Worm (Caenorhabditis elegans) whole organism, L3 larva: Measurements from ENCODE around the gene cest-5.1.
"Not testable (repeated sequence)": the region's sequence is repeated elsewhere in the genome, so short reads cannot be mapped to it uniquely, and the experiment has no call there.

ENCODE experiments used
- R02D3.7 ChIP-seq: fragments of 150-350 bp; optimal IDR thresholded peaks from 2 replicates; lab custom pipeline; 2014; ENCODE audit warnings: missing biosample characterization, missing genetic modification characterization
- aly-2 ChIP-seq: fragments of 150-350 bp; optimal IDR thresholded peaks from 2 replicates; lab custom pipeline; 2014; ENCODE audit warnings: missing biosample characterization, missing genetic modification characterization
- ceh-28 ChIP-seq: fragments of 150-350 bp; optimal IDR thresholded peaks from 2 replicates; lab custom pipeline; 2014; ENCODE audit warnings: missing biosample characterization, missing genetic modification reagents, missing genetic modification characterization
- ceh-9 ChIP-seq: sonication (generic microtip); optimal IDR thresholded peaks from 2 replicates; lab custom pipeline; 2018; ENCODE audit warnings: missing biosample characterization, missing genetic modification characterization
- daf-12 ChIP-seq: fragments of 150-350 bp; optimal IDR thresholded peaks from 2 replicates; lab custom pipeline; 2014; ENCODE audit warnings: missing biosample characterization, missing genetic modification reagents, missing genetic modification characterization
- egl-27 ChIP-seq: sonication (generic microtip); optimal IDR thresholded peaks from 4 replicates; lab custom pipeline; 2017; ENCODE audit warnings: missing biosample characterization, missing genetic modification reagents, missing genetic modification characterization
- elt-2 ChIP-seq: sonication (generic microtip); optimal IDR thresholded peaks from 2 replicates; lab custom pipeline; 2016; ENCODE audit warnings: missing genetic modification reagents, mild to moderate bottlenecking, missing genetic modification characterization, missing compliant biosample characterization
- elt-3 ChIP-seq, 3 experiments: fragments of 150-350 bp in 1 of 3; sonication (generic microtip) in 2 of 3; optimal IDR thresholded peaks; 2 replicates in 2 of 3; 4 replicates in 1 of 3; lab custom pipeline; 2014 to 2017; ENCODE audit warnings: missing biosample characterization in 3 of 3, missing genetic modification characterization in 3 of 3
- eor-1 ChIP-seq, 2 experiments: fragments of 150-350 bp; optimal IDR thresholded peaks; 2 replicates each; lab custom pipeline; 2014 to 2018; ENCODE audit warnings: missing biosample characterization in 2 of 2, missing genetic modification characterization in 2 of 2
- fkh-10 ChIP-seq: sonication (generic microtip); optimal IDR thresholded peaks from 2 replicates; lab custom pipeline; 2017; ENCODE audit warnings: missing biosample characterization, missing genetic modification reagents, missing genetic modification characterization
- fos-1 ChIP-seq: fragments of 150-350 bp; optimal IDR thresholded peaks from 2 replicates; lab custom pipeline; 2014; ENCODE audit warnings: missing biosample characterization, missing genetic modification characterization
- hmg-11 ChIP-seq: sonication (generic microtip); optimal IDR thresholded peaks from 2 replicates; lab custom pipeline; 2016; ENCODE audit warnings: missing genetic modification characterization, missing compliant biosample characterization
- jun-1 ChIP-seq: fragments of 150-350 bp; optimal IDR thresholded peaks from 2 replicates; lab custom pipeline; 2014; ENCODE audit warnings: missing biosample characterization, missing genetic modification reagents, missing genetic modification characterization
- lin-15B ChIP-seq: fragments of 150-350 bp; optimal IDR thresholded peaks from 2 replicates; lab custom pipeline; 2014; ENCODE audit warnings: missing biosample characterization, missing genetic modification characterization
- lsy-12 ChIP-seq: sonication (generic microtip); optimal IDR thresholded peaks from 2 replicates; lab custom pipeline; 2016; ENCODE audit warnings: mild to moderate bottlenecking, missing genetic modification characterization, missing compliant biosample characterization
- mdl-1 ChIP-seq: fragments of 150-350 bp; optimal IDR thresholded peaks from 2 replicates; lab custom pipeline; 2014; ENCODE audit warnings: missing biosample characterization, missing genetic modification characterization
- mml-1 ChIP-seq: fragments of 150-350 bp; sonication (generic microtip); optimal IDR thresholded peaks from 3 replicates; lab custom pipeline; 2014; ENCODE audit warnings: missing biosample characterization, missing genetic modification characterization
- nfya-1 ChIP-seq: sonication (generic microtip); optimal IDR thresholded peaks from 2 replicates; lab custom pipeline; 2017; ENCODE audit warnings: missing genetic modification characterization, mild to moderate bottlenecking, missing compliant biosample characterization, antibody characterized with exemption, moderate library complexity; ENCODE audit not compliant: insufficient read depth
- nhr-12 ChIP-seq: fragments of 150-350 bp; optimal IDR thresholded peaks from 2 replicates; lab custom pipeline; 2014; ENCODE audit warnings: missing biosample characterization, missing genetic modification characterization
- nhr-23 ChIP-seq: fragments of 150-350 bp; optimal IDR thresholded peaks from 2 replicates; lab custom pipeline; 2014; ENCODE audit warnings: missing biosample characterization, missing genetic modification reagents, missing genetic modification characterization
- nhr-237 ChIP-seq: fragments of 150-350 bp; optimal IDR thresholded peaks from 2 replicates; lab custom pipeline; 2014; ENCODE audit warnings: missing biosample characterization, missing genetic modification characterization
- nhr-25 ChIP-seq: sonication (generic microtip); optimal IDR thresholded peaks from 2 replicates; lab custom pipeline; 2017; ENCODE audit warnings: missing biosample characterization, missing genetic modification characterization
- nhr-67 ChIP-seq: fragments of 150-350 bp; optimal IDR thresholded peaks from 2 replicates; lab custom pipeline; 2014; ENCODE audit warnings: missing biosample characterization, missing genetic modification characterization
- nhr-77 ChIP-seq: fragments of 150-350 bp; optimal IDR thresholded peaks from 2 replicates; lab custom pipeline; 2014; ENCODE audit warnings: missing biosample characterization, missing genetic modification characterization
- pha-4 ChIP-seq: fragments of 150-350 bp; optimal IDR thresholded peaks from 2 replicates; lab custom pipeline; 2014; ENCODE audit warnings: missing biosample characterization, missing genetic modification reagents, missing genetic modification characterization
- pqm-1 ChIP-seq: fragments of 150-350 bp; optimal IDR thresholded peaks from 2 replicates; lab custom pipeline; 2017; ENCODE audit warnings: missing biosample characterization, missing genetic modification characterization, inconsistent platforms
- sea-2 ChIP-seq: fragments of 150-350 bp; sonication (generic microtip); optimal IDR thresholded peaks from 4 replicates; lab custom pipeline; 2014; ENCODE audit warnings: missing biosample characterization, missing genetic modification reagents, missing genetic modification characterization
- skn-1 ChIP-seq: fragments of 150-350 bp; optimal IDR thresholded peaks from 2 replicates; lab custom pipeline; 2014; ENCODE audit warnings: missing biosample characterization, missing genetic modification characterization
- tbx-2 ChIP-seq: sonication (generic microtip); optimal IDR thresholded peaks from 2 replicates; lab custom pipeline; 2016; ENCODE audit warnings: mild to moderate bottlenecking, missing genetic modification characterization, missing compliant biosample characterization
- unc-39 ChIP-seq: sonication (generic microtip); optimal IDR thresholded peaks from 4 replicates; lab custom pipeline; 2017; ENCODE audit warnings: missing biosample characterization, missing genetic modification characterization
- zag-1 ChIP-seq: fragments of 150-350 bp; optimal IDR thresholded peaks from 2 replicates; lab custom pipeline; 2014; ENCODE audit warnings: missing biosample characterization, missing genetic modification characterization
- ztf-4 ChIP-seq: fragments of 150-350 bp; optimal IDR thresholded peaks from 2 replicates; lab custom pipeline; 2014; ENCODE audit warnings: missing biosample characterization, missing genetic modification characterization

The cest-5.1 gene

DNA sequence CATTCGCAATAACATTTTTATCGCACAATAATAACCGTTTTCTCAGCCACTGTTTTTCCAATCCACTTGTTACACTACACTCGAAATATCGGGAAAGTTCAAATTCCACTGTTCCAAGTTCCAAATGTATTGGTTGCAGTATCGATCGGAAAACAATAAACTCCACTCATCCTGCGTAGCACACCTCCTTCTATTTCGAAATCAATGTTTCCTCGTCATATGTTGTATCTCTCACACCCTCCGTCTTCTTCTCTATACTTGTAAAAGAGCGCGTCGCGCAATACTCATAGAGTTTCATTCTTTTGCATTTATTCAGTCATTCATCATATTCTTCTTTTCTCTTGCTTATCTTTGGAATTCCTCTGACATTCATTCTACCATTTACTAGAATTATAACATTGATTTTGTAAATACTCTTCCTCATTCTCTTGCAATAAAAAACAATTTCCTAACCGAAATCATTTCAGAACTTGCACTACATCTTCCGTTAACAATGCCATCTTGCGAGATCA lies 30.3 kb downstream of the cest-5.1 start, which contains the start of gene sup-36:
TSS of gene sup-36 (plus strand) at position 462 of the 512 bp plus-strand sequence.
- TF ChIP-seq skn-1 (tag; lab: Kevin White, UChicago) (no peak), lsy-12 (tag; lab: Kevin White, UChicago) (no peak), aly-2 (tag; lab: Kevin White, UChicago) (no peak), lin-15B (tag; lab: Kevin White, UChicago) (no peak), R02D3.7 (tag; lab: Kevin White, UChicago) (no peak), pqm-1 (no peak), jun-1 (no peak), elt-2 (tag; lab: Kevin White, UChicago) (no peak), nhr-25 (tag; lab: Kevin White, UChicago) (no peak), nhr-23 (no peak), pha-4 (tag; lab: Kevin White, UChicago) (peak; percentile 3), ceh-28 (tag; lab: Kevin White, UChicago) (peak; percentile 64), nhr-67 (tag; lab: Kevin White, UChicago) (no peak), mml-1 (no peak), fkh-10 (GFP tag; lab: Kevin White, UChicago) (no peak), nfya-1 (tag; lab: Kevin White, UChicago) (peak; percentile 40), hmg-11 (tag; lab: Kevin White, UChicago) (peak; percentile 20)

DNA sequence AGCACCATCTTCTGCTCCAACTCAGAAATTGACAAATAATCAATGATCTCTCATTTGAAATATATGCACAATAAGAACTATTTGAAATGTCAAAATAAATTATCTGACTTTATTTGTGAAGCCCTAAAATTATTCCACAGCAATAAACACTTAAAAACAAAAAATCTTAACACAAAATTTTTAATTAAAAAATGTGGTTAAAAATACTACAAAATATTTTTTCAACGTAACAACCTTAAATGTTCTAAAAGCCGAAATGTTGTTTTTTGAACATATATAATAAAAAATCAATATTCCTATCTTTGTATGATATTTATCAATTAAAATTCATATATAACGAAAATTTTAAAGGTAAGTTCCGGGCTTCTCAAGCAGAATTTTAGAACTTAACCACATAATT lies 32.1 kb downstream of the cest-5.1 start, which contains the start of gene F38A5.8:
TSS of gene F38A5.8 (plus strand) at position 301 of the 400 bp plus-strand sequence.
- TF ChIP-seq nhr-12 (tag; lab: Kevin White, UChicago) (no peak), sea-2 (no peak), R02D3.7 (tag; lab: Kevin White, UChicago) (no peak), unc-39 (tag; lab: Kevin White, UChicago) (no peak)
- TF ChIP-seq, all 47 proteins: peak for 0

DNA sequence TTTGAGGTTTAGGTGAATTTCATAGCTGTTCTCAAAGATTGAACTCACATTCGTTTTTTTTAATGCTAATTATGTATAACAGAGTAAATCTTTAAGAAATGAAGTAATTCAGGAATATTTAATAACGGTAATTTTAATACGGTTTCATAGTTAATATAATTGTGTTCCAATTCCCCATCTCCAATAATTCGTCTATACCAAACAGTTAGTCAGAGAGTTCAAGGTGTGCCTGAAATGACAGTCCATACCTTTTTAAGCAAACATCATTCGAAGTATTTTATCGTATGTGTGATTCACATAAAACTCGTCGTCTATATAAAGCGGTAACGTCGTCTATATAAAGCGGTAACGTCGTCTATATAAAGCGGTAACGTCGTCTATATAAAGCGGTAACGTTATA lies 32.8 kb downstream of the cest-5.1 start, which contains the start of gene nspb-5:
TSS of gene nspb-5 (plus strand) at position 301 of the 400 bp plus-strand sequence.
- not testable (repeated sequence) for TF ChIP-seq nhr-67 (tag; lab: Kevin White, UChicago); eor-1 (tag; optimal IDR thresholded peaks at IDR 0.05; lab: Kevin White, UChicago); elt-2 (tag; lab: Kevin White, UChicago)
- TF ChIP-seq, all 47 proteins: peak for 0; not testable (repeated sequence) for 47

DNA sequence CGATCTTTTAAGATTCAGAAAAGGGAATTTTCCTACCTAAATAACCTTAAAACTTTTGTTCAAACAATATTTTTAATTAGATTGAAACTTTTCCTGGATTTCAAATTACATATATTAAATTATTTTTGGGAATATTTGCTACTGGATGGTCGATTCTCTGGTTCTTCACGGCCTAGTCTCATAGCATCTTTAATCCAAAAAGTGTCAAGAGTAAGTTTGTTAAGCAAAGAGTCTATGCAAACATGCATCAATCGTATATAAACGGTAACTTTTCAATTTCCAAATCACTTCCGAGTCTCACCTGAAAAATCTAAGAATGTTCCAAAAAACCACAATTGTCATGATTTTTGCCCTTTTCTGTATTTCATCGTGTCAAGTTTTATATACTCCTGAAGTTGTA lies 33.6 kb downstream of the cest-5.1 start, which contains the start of gene nspb-4:
TSS of gene nspb-4 (plus strand) at position 301 of the 400 bp plus-strand sequence.
- TF ChIP-seq nfya-1 (tag; lab: Kevin White, UChicago); lsy-12 (tag; lab: Kevin White, UChicago); fos-1: not testable (repeated sequence)

DNA sequence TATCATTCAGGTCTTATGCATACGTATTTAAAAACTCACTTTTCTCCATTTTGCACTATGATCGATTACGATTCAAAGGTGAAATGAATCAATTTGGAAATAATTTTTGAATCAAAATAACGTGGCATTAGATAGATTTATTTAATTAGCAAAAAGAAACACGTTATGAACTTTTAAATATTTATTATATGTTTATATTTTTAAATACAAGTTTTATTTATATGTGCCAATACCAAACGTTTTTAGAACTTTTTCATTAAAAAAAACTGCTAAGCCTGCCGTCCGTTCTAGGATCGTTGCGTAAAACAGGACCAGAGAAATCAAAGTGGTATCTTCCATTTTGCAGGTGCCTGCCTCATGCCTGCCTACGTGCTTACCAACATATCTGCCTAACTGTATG lies 34.3 kb downstream of the cest-5.1 start, which contains the start of gene F38A5.6:
TSS of gene F38A5.6 (minus strand) at position 101 of the 400 bp plus-strand sequence.
- TF ChIP-seq nhr-237 (tag; lab: Kevin White, UChicago) (no peak), mdl-1 (tag; lab: Kevin White, UChicago) (no peak), elt-3 (tag; optimal IDR thresholded peaks at IDR 0.05; lab: Kevin White, UChicago) (no peak), aly-2 (tag; lab: Kevin White, UChicago) (no peak), daf-12 (no peak), ztf-4 (no peak), elt-2 (tag; lab: Kevin White, UChicago) (no peak), pha-4 (tag; lab: Kevin White, UChicago) (no peak), lsy-12 (tag; lab: Kevin White, UChicago) (no peak), lin-15B (tag; lab: Kevin White, UChicago) (no peak), nhr-77 (tag; lab: Kevin White, UChicago) (no peak), ceh-9 (tag; lab: Kevin White, UChicago) (no peak), nfya-1 (tag; lab: Kevin White, UChicago) (no peak), zag-1 (no peak), jun-1 (no peak), nhr-25 (tag; lab: Kevin White, UChicago) (no peak), egl-27 (tag; lab: Kevin White, UChicago) (no peak), tbx-2 (tag; lab: Kevin White, UChicago) (no peak)
